Worm (Caenorhabditis elegans) whole organism, L2 larva: ENCODE measurements around the gene tmem-184.

Experiments used
- C34F6.9 ChIP-seq: fragments of 150-350 bp; optimal IDR thresholded peaks from 2 replicates; lab custom pipeline; 2014; ENCODE audit warnings: missing biosample characterization, missing genetic modification characterization
- ZK546.5 ChIP-seq: sonication (generic microtip); optimal IDR thresholded peaks from 2 replicates; lab custom pipeline; 2017; ENCODE audit warnings: missing biosample characterization, missing genetic modification characterization
- alr-1 ChIP-seq: fragments of 150-350 bp; optimal IDR thresholded peaks from 2 replicates; lab custom pipeline; 2014; ENCODE audit warnings: missing biosample characterization, missing genetic modification characterization
- aly-2 ChIP-seq: fragments of 150-350 bp; optimal IDR thresholded peaks from 2 replicates; lab custom pipeline; 2014; ENCODE audit warnings: missing biosample characterization, missing genetic modification characterization
- blmp-1 ChIP-seq: sonication (generic microtip); optimal IDR thresholded peaks from 2 replicates; lab custom pipeline; 2017; ENCODE audit warnings: missing genetic modification characterization, mild to moderate bottlenecking, missing compliant biosample characterization, antibody characterized with exemption, moderate library complexity; ENCODE audit not compliant: insufficient read depth
- ceh-16 ChIP-seq: fragments of 150-350 bp; optimal IDR thresholded peaks from 2 replicates; lab custom pipeline; 2014; ENCODE audit warnings: missing biosample characterization, missing genetic modification characterization
- dmd-4 ChIP-seq: sonication (generic microtip); optimal IDR thresholded peaks from 2 replicates; lab custom pipeline; 2017; ENCODE audit warnings: missing biosample characterization, missing genetic modification characterization
- elt-1 ChIP-seq: fragments of 150-350 bp; optimal IDR thresholded peaks from 2 replicates; lab custom pipeline; 2014; ENCODE audit warnings: missing biosample characterization, missing genetic modification characterization
- elt-3 ChIP-seq: sonication (generic microtip); optimal IDR thresholded peaks from 2 replicates; lab custom pipeline; 2017; ENCODE audit warnings: missing biosample characterization, missing genetic modification characterization
- fos-1 ChIP-seq: fragments of 150-350 bp; optimal IDR thresholded peaks from 2 replicates; lab custom pipeline; 2014; ENCODE audit warnings: missing biosample characterization, missing genetic modification characterization
- lin-13 ChIP-seq: fragments of 150-350 bp; optimal IDR thresholded peaks from 2 replicates; lab custom pipeline; 2014; ENCODE audit warnings: missing biosample characterization, missing genetic modification reagents, missing genetic modification characterization
- lin-39 ChIP-seq: fragments of 150-350 bp; optimal IDR thresholded peaks from 2 replicates; lab custom pipeline; 2014; ENCODE audit warnings: missing biosample characterization, missing genetic modification reagents, missing genetic modification characterization
- nhr-11 ChIP-seq: fragments of 150-350 bp; optimal IDR thresholded peaks from 2 replicates; lab custom pipeline; 2014; ENCODE audit warnings: missing biosample characterization, missing genetic modification characterization
- nhr-12 ChIP-seq: fragments of 150-350 bp; optimal IDR thresholded peaks from 2 replicates; lab custom pipeline; 2014; ENCODE audit warnings: missing biosample characterization, missing genetic modification characterization
- nhr-21 ChIP-seq: fragments of 150-350 bp; optimal IDR thresholded peaks from 2 replicates; lab custom pipeline; 2014; ENCODE audit warnings: missing biosample characterization, missing genetic modification characterization
- nhr-23 ChIP-seq: fragments of 150-350 bp; optimal IDR thresholded peaks from 2 replicates; lab custom pipeline; 2014; ENCODE audit warnings: missing biosample characterization, missing genetic modification reagents, missing genetic modification characterization
- nhr-25 ChIP-seq: fragments of 150-350 bp; sonication (generic microtip); optimal IDR thresholded peaks from 3 replicates; lab custom pipeline; 2014; ENCODE audit warnings: missing biosample characterization, missing genetic modification characterization
- sma-3 ChIP-seq: sonication (generic microtip); optimal IDR thresholded peaks from 2 replicates; lab custom pipeline; 2016; ENCODE audit warnings: missing genetic modification reagents, missing genetic modification characterization, missing compliant biosample characterization
- sma-9 ChIP-seq, 2 experiments: fragments of 150-350 bp in 1 of 2; sonication (generic microtip) in 1 of 2; optimal IDR thresholded peaks; 2 replicates each; lab custom pipeline; 2014 to 2016; ENCODE audit warnings: missing genetic modification characterization in 2 of 2, mild to moderate bottlenecking in 1 of 2, missing biosample characterization in 1 of 2, missing compliant biosample characterization in 1 of 2, missing genetic modification reagents in 1 of 2, moderate library complexity in 1 of 2
- snpc-4 ChIP-seq: fragments of 150-350 bp; optimal IDR thresholded peaks from 2 replicates; lab custom pipeline; 2014; ENCODE audit warnings: missing biosample characterization, missing genetic modification characterization
- unc-39 ChIP-seq: fragments of 150-350 bp; optimal IDR thresholded peaks from 2 replicates; lab custom pipeline; 2014; ENCODE audit warnings: missing biosample characterization, missing genetic modification characterization
- zag-1 ChIP-seq: fragments of 150-350 bp; optimal IDR thresholded peaks from 2 replicates; lab custom pipeline; 2014; ENCODE audit warnings: missing biosample characterization, missing genetic modification characterization
- ztf-4 ChIP-seq: fragments of 150-350 bp; optimal IDR thresholded peaks from 2 replicates; lab custom pipeline; 2014; ENCODE audit warnings: missing biosample characterization, missing genetic modification characterization

tmem-184 gene

ce11 chrX:14657445-14657844 is 49.2 kb downstream of the tmem-184 start:
- TF ChIP-seq aly-2 (tag; lab: Kevin White, UChicago), result no peak
- TF ChIP-seq alr-1 (tag; lab: Kevin White, UChicago), result no peak
- no peak for TF ChIP-seq nhr-21 (tag; lab: Kevin White, UChicago)
- TF ChIP-seq nhr-23 (tag; lab: Kevin White, UChicago), result no peak
- TF ChIP-seq ceh-16 (tag; lab: Kevin White, UChicago), result no peak
- TF ChIP-seq elt-1 (tag; lab: Kevin White, UChicago), result no peak
- no peak for TF ChIP-seq nhr-11 (tag; lab: Kevin White, UChicago)
- no peak for TF ChIP-seq C34F6.9 (tag; lab: Kevin White, UChicago)
- TF ChIP-seq elt-3 (tag; lab: Kevin White, UChicago), result no peak
- TF ChIP-seq snpc-4 (tag; lab: Kevin White, UChicago), result no peak
- TF ChIP-seq zag-1, result no peak
- TF ChIP-seq dmd-4 (tag; lab: Kevin White, UChicago), result no peak
- no peak for TF ChIP-seq fos-1 (tag; lab: Kevin White, UChicago)
- no peak for TF ChIP-seq sma-9 (GFP tag; optimal IDR thresholded peaks at IDR 0.05; lab: Kevin White, UChicago)
- TF ChIP-seq sma-9 (tag; optimal IDR thresholded peaks at IDR 0.05; lab: Kevin White, UChicago), result no peak
- TF ChIP-seq nhr-12 (tag; lab: Kevin White, UChicago), result no peak
- TF ChIP-seq, all 48 proteins: peak for 0

DNA sequence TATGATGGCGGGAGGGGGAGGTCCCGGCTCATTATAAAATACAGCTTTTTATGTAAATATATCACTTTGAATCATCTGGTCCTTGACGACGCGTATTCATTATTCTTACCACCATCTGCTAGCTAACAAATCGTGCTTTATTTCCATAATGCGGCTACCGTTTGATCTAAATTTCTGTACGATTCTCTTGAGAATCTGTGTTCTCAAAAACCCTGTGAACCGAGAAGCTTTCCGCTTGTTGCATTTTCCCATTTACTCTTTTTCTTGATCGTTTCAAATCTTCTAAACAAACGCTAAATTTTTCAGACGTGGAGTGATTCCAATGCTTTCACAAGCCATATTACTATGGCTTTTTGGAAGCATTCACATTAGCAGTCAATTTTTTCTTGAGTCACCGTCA is 52.0 kb downstream of the tmem-184 start, which contains the start of gene syg-2:
syg-2 (plus strand) TSS at position 301 of the 400 bp plus-strand sequence.
- TF ChIP-seq sma-3 (GFP tag; lab: Kevin White, UChicago) (no peak), aly-2 (tag; lab: Kevin White, UChicago) (no peak), ZK546.5 (tag; lab: Kevin White, UChicago) (no peak), ztf-4 (tag; lab: Kevin White, UChicago) (no peak), blmp-1 (tag; lab: Kevin White, UChicago) (no peak), snpc-4 (tag; lab: Kevin White, UChicago) (no peak), unc-39 (no peak), nhr-21 (tag; lab: Kevin White, UChicago) (no peak), lin-13 (GFP tag; lab: Kevin White, UChicago) (no peak), lin-39 (tag; lab: Kevin White, UChicago) (no peak), elt-1 (tag; lab: Kevin White, UChicago) (no peak), nhr-25 (tag; lab: Kevin White, UChicago) (no peak), C34F6.9 (tag; lab: Kevin White, UChicago) (no peak)
